Worm (Caenorhabditis elegans) whole organism, mixed stage, embryonic: ENCODE measurements around the gene T23F11.11.

Experiments
- M03D4.4 ChIP-seq: sonication (generic microtip); optimal IDR thresholded peaks from 2 replicates; lab custom pipeline; 2017; ENCODE audit warnings: mild to moderate bottlenecking, missing genetic modification characterization, missing compliant biosample characterization
- ces-1 ChIP-seq: fragments of 150-350 bp; optimal IDR thresholded peaks from 2 replicates; lab custom pipeline; 2014; ENCODE audit warnings: missing biosample characterization, missing genetic modification reagents, missing genetic modification characterization
- pha-4 ChIP-seq: fragments of 150-350 bp; optimal IDR thresholded peaks from 2 replicates; lab custom pipeline; 2018; ENCODE audit warnings: missing biosample characterization, missing genetic modification reagents, missing genetic modification characterization
- sem-2 ChIP-seq: fragments of 200-800 bp; sonication (Bioruptor generic); optimal IDR thresholded peaks from 2 replicates; lab custom pipeline; 2018; ENCODE audit warnings: mild to moderate bottlenecking, missing genetic modification characterization, missing compliant biosample characterization

T23F11.11 gene

DNA sequence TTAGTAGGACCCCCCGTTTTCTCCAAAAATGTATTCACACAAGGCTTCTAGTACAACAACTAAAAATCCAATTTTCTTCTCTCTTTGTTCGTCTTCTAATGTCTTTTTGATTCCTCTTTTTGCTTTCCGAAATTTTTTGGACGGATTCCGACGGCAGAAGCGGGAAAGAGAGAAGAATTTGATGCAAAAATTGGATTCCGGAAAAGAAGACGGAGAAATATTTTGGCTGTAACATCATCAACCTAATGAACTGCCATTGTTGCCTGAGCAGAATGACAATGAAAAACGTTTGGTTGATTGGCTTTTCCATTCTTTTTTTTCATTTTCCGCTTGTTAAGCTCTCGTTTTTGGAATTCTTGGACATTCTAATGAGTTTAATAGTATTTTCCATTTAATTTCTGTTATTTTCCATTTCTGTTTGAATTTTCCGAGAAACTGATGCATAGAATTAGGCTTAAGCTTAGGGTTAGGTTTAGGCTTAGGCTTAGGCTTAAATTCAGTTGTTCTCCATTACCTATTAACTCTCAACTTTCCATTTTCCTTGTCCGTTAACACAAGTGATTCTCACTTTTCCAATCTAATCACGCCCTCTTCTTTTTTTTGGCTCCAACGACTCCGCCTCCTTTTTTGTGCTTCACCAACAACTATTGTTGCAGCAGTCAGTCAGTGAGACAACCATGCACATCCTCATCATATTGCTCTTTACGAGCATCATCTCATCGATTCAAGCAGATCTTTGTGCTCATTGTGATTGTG, 48.8 kb downstream of the T23F11.11 start, which contains the start of gene lron-5:
Gene lron-5, plus strand, starts transcription at position 655 of the 756 bp plus-strand sequence.
- TF ChIP-seq M03D4.4 (tag; lab: Kevin White, UChicago), result no peak
- peak; percentile 62 for TF ChIP-seq ces-1 (GFP tag; lab: Kevin White, UChicago)
- no peak for TF ChIP-seq sem-2
- TF ChIP-seq pha-4, result no peak
